Fruit fly (Drosophila melanogaster): ENCODE data around the gene CheB38c.

- no peak for TF ChIP-seq CG13204 (GFP tag; optimal IDR thresholded peaks at IDR 0.05)
- no peak for TF ChIP-seq CG32121 (GFP tag; IDR thresholded peaks at IDR 0.05)
- TF ChIP-seq CG8301 (tag; optimal IDR thresholded peaks at IDR 0.05): no peak
- TF ChIP-seq rn (GFP tag; IDR thresholded peaks at IDR 0.05): no peak
- no peak for TF ChIP-seq CG12605 (GFP tag; IDR thresholded peaks at IDR 0.05)
- no peak for TF ChIP-seq gl (tag; optimal IDR thresholded peaks at IDR 0.05)
- no peak for TF ChIP-seq CG34367 (tag; optimal IDR thresholded peaks at IDR 0.05)
- TF ChIP-seq Pif1B (GFP tag; optimal IDR thresholded peaks at IDR 0.05): no peak
- no peak for TF ChIP-seq Ets98B (GFP tag; IDR thresholded peaks at IDR 0.05)
These were observed 46.2 kb downstream of the CheB38c start for dm6 chr2L:20774464-20774863.
